Fruit fly (Drosophila melanogaster) whole organism, embryonic: ENCODE measurements around the gene CG6937.

Experiments used
- Ada2b ChIP-seq: fragments of 200-800 bp; sonication (Bioruptor generic); IDR thresholded peaks from 2 replicates; pipeline ENCODE4 v1.3.6; 2022; ENCODE audit warnings: missing biosample characterization, missing genetic modification characterization
- BtbVII ChIP-seq: fragments of 200-800 bp; sonication (Bioruptor generic); optimal IDR thresholded peaks from 3 replicates; lab custom pipeline; 2017; ENCODE audit warnings: missing biosample characterization, mild to moderate bottlenecking, missing genetic modification characterization
- Bteb2 ChIP-seq: fragments of 200-800 bp; sonication (Bioruptor generic); optimal IDR thresholded peaks from 2 replicates; lab custom pipeline; 2016; ENCODE audit warnings: missing biosample characterization, missing genetic modification characterization
- C15 ChIP-seq: fragments of 200-800 bp; sonication (Bioruptor generic); IDR thresholded peaks from 3 replicates; pipeline ENCODE4 v1.3.6; 2022; ENCODE audit warnings: missing biosample characterization, missing genetic modification characterization
- CG11696 ChIP-seq: fragments of 200-800 bp; sonication (Bioruptor generic); IDR thresholded peaks from 2 replicates; pipeline ENCODE4 v1.3.6; 2022; ENCODE audit warnings: missing biosample characterization, missing genetic modification characterization
- CG11723 ChIP-seq: fragments of 200-800 bp; sonication (Bioruptor generic); optimal IDR thresholded peaks from 2 replicates; lab custom pipeline; 2017; ENCODE audit warnings: missing biosample characterization, mild to moderate bottlenecking, missing genetic modification characterization
- CG12391 ChIP-seq: fragments of 200-800 bp; sonication (Bioruptor generic); optimal IDR thresholded peaks from 3 replicates; lab custom pipeline; 2018; ENCODE audit warnings: missing biosample characterization, mild to moderate bottlenecking, missing genetic modification characterization, moderate library complexity
- CG17186 ChIP-seq: fragments of 200-800 bp; sonication (Bioruptor generic); optimal IDR thresholded peaks from 3 replicates; lab custom pipeline; 2017; ENCODE audit warnings: missing biosample characterization, missing genetic modification reagents, missing genetic modification characterization
- CG2120 ChIP-seq: fragments of 200-800 bp; sonication (Bioruptor generic); optimal IDR thresholded peaks from 3 replicates; lab custom pipeline; 2016; ENCODE audit warnings: missing biosample characterization, missing genetic modification characterization
- CG30431 ChIP-seq: fragments of 200-800 bp; sonication (Bioruptor generic); optimal IDR thresholded peaks from 2 replicates; lab custom pipeline; 2017; ENCODE audit warnings: missing biosample characterization, missing genetic modification characterization
- CG31388 ChIP-seq: fragments of 200-800 bp; sonication (Bioruptor generic); optimal IDR thresholded peaks from 2 replicates; lab custom pipeline; 2016; ENCODE audit warnings: missing biosample characterization, missing genetic modification characterization
- CG32772 ChIP-seq: fragments of 200-800 bp; sonication (Bioruptor generic); IDR thresholded peaks from 2 replicates; pipeline ENCODE4 v1.3.6; 2022; ENCODE audit warnings: missing biosample characterization, missing genetic modification characterization
- CG33213 ChIP-seq: fragments of 200-800 bp; sonication (Bioruptor generic); optimal IDR thresholded peaks from 3 replicates; lab custom pipeline; 2016; ENCODE audit warnings: missing biosample characterization, missing genetic modification characterization
- CG3407 ChIP-seq: fragments of 200-800 bp; sonication (Bioruptor generic); optimal IDR thresholded peaks from 2 replicates; lab custom pipeline; 2018; ENCODE audit warnings: missing biosample characterization, mild to moderate bottlenecking, missing genetic modification characterization
- CG34376 ChIP-seq: fragments of 200-800 bp; sonication (Bioruptor generic); optimal IDR thresholded peaks from 2 replicates; lab custom pipeline; 2018; ENCODE audit warnings: missing biosample characterization, mild to moderate bottlenecking, missing genetic modification characterization
- CG3995 ChIP-seq: fragments of 200-800 bp; sonication (Bioruptor generic); optimal IDR thresholded peaks from 3 replicates; lab custom pipeline; 2016; ENCODE audit warnings: missing biosample characterization, missing genetic modification characterization
- CG4328 ChIP-seq: fragments of 200-800 bp; sonication (Bioruptor generic); optimal IDR thresholded peaks from 3 replicates; lab custom pipeline; 2017; ENCODE audit warnings: missing biosample characterization, missing genetic modification reagents, missing genetic modification characterization
- CG4707 ChIP-seq: fragments of 200-800 bp; sonication (Bioruptor generic); optimal IDR thresholded peaks from 2 replicates; lab custom pipeline; 2018; ENCODE audit warnings: missing biosample characterization, mild to moderate bottlenecking, missing genetic modification characterization, moderate library complexity
- CG9817 ChIP-seq: fragments of 200-800 bp; sonication (Bioruptor generic); optimal IDR thresholded peaks from 2 replicates; lab custom pipeline; 2018; ENCODE audit warnings: missing biosample characterization, mild to moderate bottlenecking, missing genetic modification characterization, moderate library complexity
- CHES-1-like ChIP-seq: fragments of 200-800 bp; sonication (Bioruptor generic); optimal IDR thresholded peaks from 2 replicates; lab custom pipeline; 2016; ENCODE audit warnings: missing biosample characterization, missing genetic modification characterization
- Dll ChIP-seq: fragments of 200-800 bp; sonication (Bioruptor generic); IDR thresholded peaks from 4 replicates; pipeline ENCODE4 v1.3.6; 2022; ENCODE audit warnings: missing biosample characterization, missing genetic modification characterization; ENCODE audit not compliant: partially characterized antibody
- Fer1 ChIP-seq: fragments of 200-800 bp; sonication (Bioruptor generic); optimal IDR thresholded peaks from 2 replicates; lab custom pipeline; 2017; ENCODE audit warnings: missing biosample characterization, mild to moderate bottlenecking, missing genetic modification characterization
- GATAe ChIP-seq: fragments of 200-800 bp; sonication (Bioruptor generic); conservative IDR thresholded peaks from 2 replicates; pipeline ENCODE4 v1.3.6; 2022; ENCODE audit warnings: missing biosample characterization, missing genetic modification characterization
- HLH54F ChIP-seq: fragments of 200-800 bp; sonication (Bioruptor generic); optimal IDR thresholded peaks from 3 replicates; lab custom pipeline; 2016; ENCODE audit warnings: missing biosample characterization, missing genetic modification characterization
- Pdp1 ChIP-seq, 2 experiments: fragments of 200-800 bp; sonication (Bioruptor generic); optimal IDR thresholded peaks; 3 replicates each; lab custom pipeline; 2016; ENCODE audit warnings: missing biosample characterization in 2 of 2, missing genetic modification characterization in 2 of 2, mild to moderate bottlenecking in 1 of 2, moderate library complexity in 1 of 2
- Taf1 ChIP-seq: fragments of 200-800 bp; sonication (Bioruptor generic); IDR thresholded peaks from 2 replicates; pipeline ENCODE4 v1.3.6; 2022; ENCODE audit warnings: missing biosample characterization, missing genetic modification characterization
- Tbp ChIP-seq: fragments of >200 bp; optimal IDR thresholded peaks from 2 replicates; lab custom pipeline; 2018; ENCODE audit warnings: missing biosample characterization, missing genetic modification characterization
- abd-A ChIP-seq: fragments of 200-800 bp; sonication (Bioruptor generic); optimal IDR thresholded peaks from 3 replicates; lab custom pipeline; 2019; ENCODE audit warnings: missing biosample characterization, mild to moderate bottlenecking, missing genetic modification characterization, moderate library complexity
- ac ChIP-seq: fragments of 200-800 bp; sonication (Bioruptor generic); optimal IDR thresholded peaks from 3 replicates; lab custom pipeline; 2017; ENCODE audit warnings: missing biosample characterization, mild to moderate bottlenecking, missing genetic modification characterization
- ap ChIP-seq: fragments of 200-800 bp; sonication (Bioruptor generic); IDR thresholded peaks from 2 replicates; pipeline ENCODE4 v1.3.6; 2022; ENCODE audit warnings: missing biosample characterization, missing genetic modification characterization
- cato ChIP-seq: fragments of 200-800 bp; sonication (Bioruptor generic); optimal IDR thresholded peaks from 2 replicates; lab custom pipeline; 2016; ENCODE audit warnings: missing biosample characterization, missing genetic modification characterization, borderline replicate concordance
- chinmo ChIP-seq: fragments of 200-800 bp; sonication (Bioruptor generic); IDR thresholded peaks from 4 replicates; pipeline ENCODE4 v1.3.6; 2022; ENCODE audit warnings: missing biosample characterization, missing genetic modification characterization; ENCODE audit not compliant: partially characterized antibody
- chm ChIP-seq: fragments of 200-800 bp; sonication (Bioruptor generic); IDR thresholded peaks from 2 replicates; pipeline ENCODE4 v1.3.6; 2022; ENCODE audit warnings: missing biosample characterization, missing genetic modification characterization
- crp ChIP-seq, 2 experiments: fragments of 200-800 bp; sonication (Bioruptor generic); optimal IDR thresholded peaks; 2 replicates in 1 of 2; 3 replicates in 1 of 2; lab custom pipeline; 2017; ENCODE audit warnings: missing biosample characterization in 2 of 2, missing genetic modification characterization in 2 of 2, mild to moderate bottlenecking in 1 of 2, moderate library complexity in 1 of 2
- da ChIP-seq: fragments of 200-800 bp; sonication (Bioruptor generic); optimal IDR thresholded peaks from 2 replicates; lab custom pipeline; 2016; ENCODE audit warnings: missing biosample characterization, missing genetic modification characterization
- danr ChIP-seq: fragments of 200-800 bp; sonication (Bioruptor generic); IDR thresholded peaks from 2 replicates; pipeline ENCODE4 v1.3.6; 2022; ENCODE audit warnings: missing biosample characterization, missing genetic modification characterization
- dati ChIP-seq: fragments of 200-800 bp; sonication (Bioruptor generic); IDR thresholded peaks from 2 replicates; pipeline ENCODE4 v1.3.6; 2022; ENCODE audit warnings: missing biosample characterization, missing genetic modification characterization
- exex ChIP-seq: fragments of 200-800 bp; sonication (Bioruptor generic); optimal IDR thresholded peaks from 4 replicates; lab custom pipeline; 2018; ENCODE audit warnings: missing biosample characterization, mild to moderate bottlenecking, missing genetic modification characterization, moderate library complexity
- gcm2 ChIP-seq: fragments of 200-800 bp; sonication (Bioruptor generic); optimal IDR thresholded peaks from 2 replicates; lab custom pipeline; 2016; ENCODE audit warnings: missing biosample characterization, missing genetic modification characterization
- hbn ChIP-seq: fragments of 200-800 bp; sonication (Bioruptor generic); IDR thresholded peaks from 2 replicates; pipeline ENCODE4 v1.3.6; 2022; ENCODE audit warnings: missing biosample characterization, missing genetic modification characterization; ENCODE audit not compliant: partially characterized antibody
- ind ChIP-seq: fragments of 200-800 bp; sonication (Bioruptor generic); optimal IDR thresholded peaks from 3 replicates; lab custom pipeline; 2016; ENCODE audit warnings: missing biosample characterization, missing genetic modification characterization
- lov ChIP-seq, 2 experiments: fragments of 200-800 bp in 1 of 2; fragments of >200 bp in 1 of 2; sonication (Bioruptor generic) in 1 of 2; IDR thresholded peaks in 1 of 2; optimal IDR thresholded peaks in 1 of 2; 2 replicates in 1 of 2; 3 replicates in 1 of 2; pipeline versions ENCODE4 v1.3.6 to Lab custom; 2017 to 2022; ENCODE audit warnings: missing biosample characterization in 1 of 2, missing genetic modification characterization in 1 of 2
- maf-S ChIP-seq: fragments of 200-800 bp; sonication (Bioruptor generic); optimal IDR thresholded peaks from 2 replicates; lab custom pipeline; 2016; ENCODE audit warnings: missing biosample characterization, missing genetic modification characterization
- nerfin-2 ChIP-seq: fragments of 200-800 bp; sonication (Bioruptor generic); IDR thresholded peaks from 2 replicates; pipeline ENCODE4 v1.3.6; 2022; ENCODE audit warnings: missing biosample characterization, missing genetic modification characterization; ENCODE audit not compliant: partially characterized antibody
- peb ChIP-seq: fragments of 200-800 bp; sonication (Bioruptor generic); IDR thresholded peaks from 2 replicates; pipeline ENCODE4 v1.3.6; 2022; ENCODE audit warnings: missing biosample characterization, missing genetic modification characterization
- psq ChIP-seq: fragments of 200-800 bp; sonication (Bioruptor generic); optimal IDR thresholded peaks from 2 replicates; lab custom pipeline; 2017; ENCODE audit warnings: missing biosample characterization, missing genetic modification characterization
- slp2 ChIP-seq: fragments of 200-800 bp; sonication (Bioruptor generic); optimal IDR thresholded peaks from 2 replicates; lab custom pipeline; 2016; ENCODE audit warnings: missing biosample characterization, missing genetic modification characterization
- sug ChIP-seq: fragments of 200-800 bp; optimal IDR thresholded peaks from 2 replicates; lab custom pipeline; 2019; ENCODE audit warnings: missing biosample characterization, mild to moderate bottlenecking, missing genetic modification characterization, moderate library complexity
- wek ChIP-seq: fragments of 200-800 bp; sonication (Bioruptor generic); optimal IDR thresholded peaks from 3 replicates; lab custom pipeline; 2018; ENCODE audit warnings: missing biosample characterization, mild to moderate bottlenecking, missing genetic modification characterization, moderate library complexity
- zfh1 ChIP-seq: fragments of 200-800 bp; sonication (Bioruptor generic); IDR thresholded peaks from 3 replicates; pipeline ENCODE4 v1.3.6; 2022; ENCODE audit warnings: missing biosample characterization, missing genetic modification characterization

CG6937 gene

DNA sequence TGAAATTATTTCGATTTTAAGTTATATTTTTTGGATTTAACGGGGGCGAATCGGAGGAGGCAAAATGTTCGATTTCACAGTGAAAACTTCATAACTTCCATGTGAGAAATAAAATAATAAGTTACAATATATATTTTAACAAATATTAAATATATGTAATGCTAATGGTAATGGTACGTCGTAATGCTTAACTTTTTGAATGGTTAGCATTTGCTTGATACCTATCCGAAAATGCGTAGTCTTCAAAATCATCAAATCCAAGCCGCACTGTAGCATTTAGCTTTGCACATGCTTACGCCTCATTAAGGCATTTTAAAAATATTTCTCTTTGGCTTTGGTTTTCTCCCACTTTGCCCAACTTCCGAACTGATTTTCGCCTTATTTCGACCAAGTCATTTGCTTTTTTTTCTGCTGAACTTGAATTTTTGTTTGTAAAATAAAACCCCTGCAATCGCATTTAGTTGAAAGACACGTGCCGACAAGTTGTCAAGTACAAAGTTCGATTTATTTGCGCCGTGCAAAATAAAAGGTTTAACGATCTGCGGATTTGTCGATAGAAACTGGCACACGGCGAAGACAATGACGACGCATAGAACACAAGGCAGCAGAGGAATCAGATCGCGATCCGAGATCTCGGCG, 41.7 kb upstream of the CG6937 start (continued):
- TF ChIP-seq BtbVII (peak; percentile 0), CHES-1-like (GFP tag; lab: Kevin White, UChicago) (no peak), psq (no peak), peb (GFP tag; lab: Robert Waterston, UW) (no peak), lov (optimal IDR thresholded peaks at IDR 0.05; lab: Kevin White, UChicago) (no peak), lov (GFP tag; IDR thresholded peaks at IDR 0.05; lab: Robert Waterston, UW) (no peak), ac (GFP tag; lab: Kevin White, UChicago) (no peak), CG11723 (GFP tag; lab: Kevin White, UChicago) (no peak), CG11696 (GFP tag; lab: Robert Waterston, UW) (no peak), gcm2 (GFP tag; lab: Kevin White, UChicago) (no peak), Pdp1 (GFP tag; optimal IDR thresholded peaks at IDR 0.05; lab: Kevin White, UChicago) (no peak), Fer1 (GFP tag; lab: Kevin White, UChicago) (peak; percentile 5), C15 (GFP tag; lab: Robert Waterston, UW) (no peak), zfh1 (no peak), CG33213 (no peak), Tbp (GFP tag; lab: Kevin White, UChicago) (no peak), Taf1 (GFP tag; lab: Robert Waterston, UW) (no peak), ap (GFP tag; lab: Robert Waterston, UW) (no peak), CG9817 (tag; lab: Kevin White, UChicago) (no peak), CG31388 (GFP tag; lab: Kevin White, UChicago) (no peak), CG3995 (GFP tag; lab: Kevin White, UChicago) (no peak), wek (GFP tag; lab: Kevin White, UChicago) (no peak), maf-S (no peak), CG3407 (GFP tag; lab: Kevin White, UChicago) (no peak), nerfin-2 (GFP tag; lab: Robert Waterston, UW) (no peak), hbn (GFP tag; lab: Robert Waterston, UW) (no peak), CG12391 (no peak), cato (GFP tag; lab: Kevin White, UChicago) (no peak), HLH54F (GFP tag; lab: Kevin White, UChicago) (no peak), chm (no peak), crp (GFP tag; optimal IDR thresholded peaks at IDR 0.05; lab: Kevin White, UChicago) (no peak), CG17186 (GFP tag; lab: Kevin White, UChicago) (no peak), Dll (GFP tag; lab: Robert Waterston, UW) (no peak)

DNA sequence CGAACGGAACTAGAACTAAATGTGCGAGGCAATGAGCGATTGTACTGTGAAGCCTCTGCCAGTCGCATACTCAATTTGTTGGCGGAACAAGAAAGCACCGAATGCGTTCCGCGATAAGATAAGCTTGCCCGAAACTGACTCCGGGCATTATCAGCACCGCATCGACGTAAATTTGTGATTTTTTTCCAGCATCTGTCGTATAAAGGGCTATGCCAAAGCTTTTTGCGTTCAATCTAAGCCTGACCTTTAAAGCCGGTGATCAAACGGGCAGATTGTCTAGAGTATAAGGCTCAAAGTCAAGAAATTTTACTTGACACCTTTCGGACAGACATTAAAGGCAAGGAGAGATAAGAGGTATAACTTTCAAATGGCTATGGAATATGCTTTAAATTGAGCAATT, 38.6 kb upstream of the CG6937 start:
- TF ChIP-seq CG4707 (GFP tag; lab: Kevin White, UChicago) (no peak), chinmo (0 out of 4 replicates have a peak, but pooled peaks have one; percentile 44), CG34376 (peak; percentile 40), sug (tag; lab: Kevin White, UChicago) (peak; percentile 46)

DNA sequence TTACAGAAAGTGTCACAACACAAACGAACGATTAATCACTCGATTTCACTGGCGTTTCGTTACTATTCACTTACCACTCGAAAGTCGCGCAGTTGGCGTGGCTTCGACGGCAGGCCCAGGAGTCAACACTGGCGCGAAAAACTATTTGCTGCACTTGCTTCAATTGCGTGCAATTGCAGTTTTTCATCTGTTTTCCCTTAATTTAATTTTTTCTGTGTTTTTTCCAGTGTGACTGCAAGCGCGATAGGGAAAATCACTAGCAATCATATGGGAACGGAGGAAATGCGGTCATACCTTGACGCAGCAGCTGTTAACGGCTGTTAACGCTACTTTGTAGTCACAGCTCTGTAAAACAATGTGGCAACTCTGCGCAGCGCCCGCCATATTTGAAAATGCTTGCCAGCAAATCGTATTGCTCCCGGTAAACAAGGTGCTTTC, 37.0 kb upstream of the CG6937 start, which contains the start of gene AdipoR:
AdipoR (minus strand) TSS at position 262 of the 438 bp plus-strand sequence.
- TF ChIP-seq CG30431 (GFP tag; lab: Kevin White, UChicago), result no peak
- TF ChIP-seq exex (tag; lab: Kevin White, UChicago), result peak; percentile 24
- TF ChIP-seq CG4328 (GFP tag; lab: Kevin White, UChicago), result no peak
- TF ChIP-seq ind (GFP tag; lab: Kevin White, UChicago), result no peak
- TF ChIP-seq CG32772 (GFP tag; lab: Robert Waterston, UW), result no peak
- no peak for TF ChIP-seq Bteb2 (GFP tag; lab: Kevin White, UChicago)
- TF ChIP-seq Ada2b, result no peak
- no peak for TF ChIP-seq abd-A (tag; lab: Kevin White, UChicago)
- no peak for TF ChIP-seq dati (GFP tag; lab: Robert Waterston, UW)
- no peak for TF ChIP-seq GATAe (GFP tag; lab: Robert Waterston, UW)
- TF ChIP-seq danr, result no peak
- TF ChIP-seq da (GFP tag; lab: Kevin White, UChicago), result no peak
- TF ChIP-seq slp2 (GFP tag; lab: Kevin White, UChicago), result no peak
- peak; percentile 40 for TF ChIP-seq CG2120
